Fruit fly (Drosophila melanogaster) whole organism, wandering third instar larva: Measurements from ENCODE around the gene SMSr.

ENCODE experiments used
- CG32264 ChIP-seq: fragments of 200-800 bp; sonication (Bioruptor generic); optimal IDR thresholded peaks from 2 replicates; lab custom pipeline; 2016; ENCODE audit warnings: missing biosample characterization, missing genetic modification characterization
- CrebA ChIP-seq: fragments of 200-800 bp; sonication (Bioruptor generic); optimal IDR thresholded peaks from 2 replicates; lab custom pipeline; 2016; ENCODE audit warnings: missing biosample characterization, mild to moderate bottlenecking, missing genetic modification characterization, borderline replicate concordance
- Dfd ChIP-seq: fragments of >200 bp; optimal IDR thresholded peaks from 2 replicates; lab custom pipeline; 2017; ENCODE audit warnings: missing biosample characterization, missing genetic modification characterization
- Dif ChIP-seq: fragments of 200-275, 200-300 bp; sonication (Bioruptor generic); optimal IDR thresholded peaks from 2 replicates; lab custom pipeline; 2018; ENCODE audit warnings: missing biosample characterization, missing genetic modification characterization; ENCODE audit not compliant: partially characterized antibody
- HLH106 ChIP-seq: fragments of 200-800 bp; optimal IDR thresholded peaks from 3 replicates; lab custom pipeline; 2019; ENCODE audit warnings: missing biosample characterization, mild to moderate bottlenecking, missing genetic modification characterization, moderate library complexity
- Hnf4 ChIP-seq: fragments of 200-800 bp; sonication (Bioruptor generic); optimal IDR thresholded peaks from 2 replicates; lab custom pipeline; 2016; ENCODE audit warnings: missing biosample characterization, mild to moderate bottlenecking, missing genetic modification characterization
- Hr78 ChIP-seq: fragments of >200 bp; optimal IDR thresholded peaks from 2 replicates; lab custom pipeline; 2017; ENCODE audit warnings: missing biosample characterization, missing genetic modification characterization
- Hr83 ChIP-seq: fragments of 200-300 bp; sonication (Bioruptor generic); optimal IDR thresholded peaks from 2 replicates; lab custom pipeline; 2016; ENCODE audit warnings: missing biosample characterization, mild to moderate bottlenecking, missing genetic modification characterization, moderate library complexity; ENCODE audit not compliant: poor library complexity, severe bottlenecking
- Jra ChIP-seq: sonication (Bioruptor generic); optimal IDR thresholded peaks from 2 replicates; lab custom pipeline; 2016; ENCODE audit warnings: missing biosample characterization, missing genetic modification characterization
- Mio ChIP-seq: sonication (Bioruptor generic); optimal IDR thresholded peaks from 2 replicates; lab custom pipeline; 2016; ENCODE audit warnings: missing biosample characterization, missing genetic modification characterization
- Myc ChIP-seq: fragments of >200 bp; optimal IDR thresholded peaks from 2 replicates; lab custom pipeline; 2017
- N ChIP-seq: fragments of >200 bp; optimal IDR thresholded peaks from 2 replicates; lab custom pipeline; 2018; ENCODE audit warnings: missing biosample characterization, missing external identifiers, missing genetic modification characterization
- OdsH ChIP-seq: fragments of 200-800 bp; sonication (Bioruptor generic); optimal IDR thresholded peaks from 2 replicates; lab custom pipeline; 2016; ENCODE audit warnings: missing biosample characterization, mild to moderate bottlenecking, missing genetic modification characterization
- Sp1 ChIP-seq: fragments of 200-800 bp; sonication (Bioruptor generic); optimal IDR thresholded peaks from 3 replicates; lab custom pipeline; 2019; ENCODE audit warnings: missing biosample characterization, mild to moderate bottlenecking, missing genetic modification characterization, moderate library complexity
- br ChIP-seq: fragments of 200-800 bp; sonication (Bioruptor generic); optimal IDR thresholded peaks from 2 replicates; lab custom pipeline; 2016; ENCODE audit warnings: missing biosample characterization, missing genetic modification characterization
- brk ChIP-seq: fragments of 200-800 bp; sonication (Bioruptor generic); optimal IDR thresholded peaks from 2 replicates; lab custom pipeline; 2016; ENCODE audit warnings: missing biosample characterization, mild to moderate bottlenecking, missing genetic modification characterization
- dl ChIP-seq, 2 experiments: fragments of 175-275, 200-275 bp in 1 of 2; fragments of 200-275 bp in 1 of 2; sonication (Bioruptor generic); optimal IDR thresholded peaks; lab custom pipeline; 2018; ENCODE audit warnings: mild to moderate bottlenecking in 2 of 2, missing biosample characterization in 2 of 2, missing genetic modification characterization in 2 of 2, moderate library complexity in 2 of 2; ENCODE audit not compliant: partially characterized antibody in 2 of 2, insufficient read depth in 1 of 2
- dmrt93B ChIP-seq: fragments of 200-800 bp; sonication (Bioruptor generic); optimal IDR thresholded peaks from 2 replicates; lab custom pipeline; 2018; ENCODE audit warnings: missing biosample characterization, mild to moderate bottlenecking, missing genetic modification characterization
- dsf ChIP-seq: sonication (Bioruptor generic); optimal IDR thresholded peaks from 2 replicates; lab custom pipeline; 2016; ENCODE audit warnings: missing biosample characterization, missing genetic modification characterization, borderline replicate concordance
- ey ChIP-seq: fragments of 200-800 bp; sonication (Bioruptor generic); optimal IDR thresholded peaks from 2 replicates; lab custom pipeline; 2016; ENCODE audit warnings: missing biosample characterization, missing genetic modification characterization
- foxo ChIP-seq, 2 experiments: fragments of 200-800 bp; sonication (Bioruptor generic); optimal IDR thresholded peaks; 2 replicates in 1 of 2; 3 replicates in 1 of 2; lab custom pipeline; 2016 to 2017; ENCODE audit warnings: missing biosample characterization in 2 of 2, missing genetic modification characterization in 2 of 2
- h ChIP-seq: fragments of 200-800 bp; sonication (Bioruptor generic); optimal IDR thresholded peaks from 3 replicates; lab custom pipeline; 2016; ENCODE audit warnings: missing biosample characterization, mild to moderate bottlenecking, missing genetic modification characterization
- jim ChIP-seq: fragments of 175-275, 200-325 bp; sonication (Bioruptor generic); optimal IDR thresholded peaks from 2 replicates; lab custom pipeline; 2016; ENCODE audit warnings: missing biosample characterization, mild to moderate bottlenecking, missing genetic modification characterization
- lola ChIP-seq: fragments of >200 bp; optimal IDR thresholded peaks from 2 replicates; lab custom pipeline; 2017; ENCODE audit warnings: missing biosample characterization, missing genetic modification characterization
- psq ChIP-seq: fragments of 200-800 bp; sonication (Bioruptor generic); optimal IDR thresholded peaks from 3 replicates; lab custom pipeline; 2017; ENCODE audit warnings: missing biosample characterization, mild to moderate bottlenecking, missing genetic modification characterization, moderate library complexity
- rgr ChIP-seq: fragments of 200-800 bp; sonication (Bioruptor generic); optimal IDR thresholded peaks from 3 replicates; lab custom pipeline; 2016; ENCODE audit warnings: missing biosample characterization, mild to moderate bottlenecking, missing genetic modification characterization
- sv ChIP-seq: fragments of 200-800 bp; sonication (Bioruptor generic); optimal IDR thresholded peaks from 3 replicates; lab custom pipeline; 2016; ENCODE audit warnings: missing biosample characterization, missing genetic modification characterization
- tai ChIP-seq: sonication (Bioruptor generic); optimal IDR thresholded peaks from 2 replicates; lab custom pipeline; 2016; ENCODE audit warnings: missing biosample characterization, missing genetic modification characterization
- usp ChIP-seq: fragments of >200 bp; optimal IDR thresholded peaks from 2 replicates; lab custom pipeline; 2017; ENCODE audit warnings: missing biosample characterization, missing genetic modification characterization
- woc ChIP-seq: sonication (Bioruptor generic); optimal IDR thresholded peaks from 2 replicates; lab custom pipeline; 2016; ENCODE audit warnings: missing biosample characterization, mild to moderate bottlenecking, missing genetic modification characterization

Gene SMSr

dm6 chr3L:7390442-7390841 is 9.2 kb upstream of the SMSr start, which contains the start of gene CG8563:
TSS of gene CG8563 (plus strand) at chr3L:7390742.
- TF ChIP-seq dsf (GFP tag; lab: Kevin White, UChicago) = no peak
- no peak for TF ChIP-seq Dif (GFP tag; lab: Kevin White, UChicago)
- no peak for TF ChIP-seq woc (GFP tag; lab: Kevin White, UChicago)
- TF ChIP-seq tai = no peak
- no peak for TF ChIP-seq Sp1 (GFP tag; lab: Kevin White, UChicago)
- no peak for TF ChIP-seq br (GFP tag; lab: Kevin White, UChicago)
- no peak for TF ChIP-seq Mio (GFP tag; lab: Kevin White, UChicago)
- TF ChIP-seq jim (GFP tag; lab: Kevin White, UChicago) = no peak
- no peak for TF ChIP-seq CrebA
- no peak for TF ChIP-seq usp (GFP tag; lab: Kevin White, UChicago)
- no peak for TF ChIP-seq Dfd (GFP tag; lab: Kevin White, UChicago)
- TF ChIP-seq psq (GFP tag; lab: Kevin White, UChicago) = no peak
- TF ChIP-seq dmrt93B (GFP tag; lab: Kevin White, UChicago) = no peak
- no peak for TF ChIP-seq Hr78 (GFP tag; lab: Kevin White, UChicago)
- TF ChIP-seq h (GFP tag; lab: Kevin White, UChicago) = no peak
- TF ChIP-seq foxo (GFP tag; optimal IDR thresholded peaks at IDR 0.05; lab: Kevin White, UChicago) = no peak
- no peak for TF ChIP-seq brk (GFP tag; lab: Kevin White, UChicago)
- no peak for TF ChIP-seq CG32264 (GFP tag; lab: Kevin White, UChicago)

DNA sequence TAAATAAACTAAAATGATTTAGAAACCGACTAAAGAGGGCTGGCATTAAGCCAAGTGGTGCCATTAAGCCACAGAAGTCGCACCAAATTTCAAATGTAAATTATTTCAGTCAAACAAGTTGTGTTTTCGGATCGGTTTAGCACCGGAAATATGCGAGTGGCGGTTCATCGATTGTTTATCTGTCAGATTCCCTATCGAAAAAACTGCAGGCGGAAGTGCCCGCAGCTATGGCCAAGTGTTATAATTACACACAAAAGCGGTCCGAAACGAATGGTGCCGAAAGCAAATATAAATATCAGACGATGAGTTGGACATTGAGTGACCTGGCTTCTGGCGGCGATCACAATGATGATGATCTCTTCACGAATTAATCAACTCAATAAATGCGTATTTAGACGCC is 8.7 kb upstream of the SMSr start:
- TF ChIP-seq Myc = no peak
- no peak for TF ChIP-seq h (GFP tag; lab: Kevin White, UChicago)
- no peak for TF ChIP-seq Sp1 (GFP tag; lab: Kevin White, UChicago)
- TF ChIP-seq Jra (GFP tag; lab: Kevin White, UChicago) = no peak

DNA sequence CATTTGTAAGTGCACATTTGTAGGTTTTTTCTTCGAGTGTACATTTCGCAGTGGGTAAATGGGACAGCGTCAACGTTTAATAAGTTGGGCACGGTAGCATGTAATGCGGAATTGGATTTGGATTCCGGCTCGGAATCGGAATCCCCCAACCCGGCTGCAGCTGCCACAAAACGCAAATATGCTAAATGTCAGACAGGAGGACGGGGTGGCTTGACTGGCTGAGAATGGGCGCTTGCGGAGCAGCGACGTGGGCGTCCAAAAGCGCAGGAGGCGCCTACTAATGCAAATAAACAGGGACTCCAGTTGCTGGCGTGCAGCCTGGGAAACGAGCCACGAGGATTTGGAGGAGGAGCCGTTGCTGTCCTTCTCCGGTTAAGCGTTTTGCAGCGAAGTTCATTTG is 6.5 kb upstream of the SMSr start, which contains the start of gene CG8564:
CG8564 (minus strand) TSS at position 101 of the 400 bp plus-strand sequence.
- TF ChIP-seq br (GFP tag; lab: Kevin White, UChicago) = no peak
- TF ChIP-seq Hnf4 (GFP tag; lab: Kevin White, UChicago) = no peak
- TF ChIP-seq HLH106 (tag; lab: Kevin White, UChicago) = no peak

- TF ChIP-seq woc (GFP tag; lab: Kevin White, UChicago) (no peak), h (GFP tag; lab: Kevin White, UChicago) (peak; percentile 9), Hr78 (GFP tag; lab: Kevin White, UChicago) (no peak), dsf (GFP tag; lab: Kevin White, UChicago) (no peak)
These were observed 879 bp downstream of the SMSr start for dm6 chr3L:7380395-7380794.

DNA sequence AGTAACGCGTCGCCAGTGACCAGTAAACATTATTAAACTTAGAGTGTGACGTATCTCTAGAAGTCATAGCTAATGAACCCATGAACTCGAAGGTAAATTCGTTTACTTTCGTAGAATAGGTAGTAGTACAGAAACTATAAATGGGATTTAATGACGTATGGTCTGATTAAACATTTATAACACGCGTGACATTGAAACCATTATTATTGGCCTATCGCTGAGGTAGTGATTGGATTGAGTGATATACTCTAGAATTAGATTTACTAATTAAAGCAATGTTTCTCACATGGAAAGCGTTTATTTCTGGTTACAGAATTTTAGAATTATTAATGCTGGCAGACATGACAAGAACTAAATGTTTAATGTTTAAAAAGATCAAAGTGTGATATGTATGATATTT is 4.4 kb downstream of the SMSr start:
- TF ChIP-seq lola (GFP tag; lab: Kevin White, UChicago) (no peak), h (GFP tag; lab: Kevin White, UChicago) (no peak), CrebA (no peak), tai (no peak), dl (GFP tag; optimal IDR thresholded peaks at IDR 0.05; lab: Kevin White, UChicago; ENCODE audit: insufficient read depth in 1 of 2, partially characterized antibody in 2 of 2) (no peak), jim (GFP tag; lab: Kevin White, UChicago) (no peak), N (GFP tag; lab: Kevin White, UChicago) (no peak), OdsH (GFP tag; lab: Kevin White, UChicago) (no peak), Myc (no peak), brk (GFP tag; lab: Kevin White, UChicago) (no peak), psq (GFP tag; lab: Kevin White, UChicago) (no peak), Hr83 (GFP tag; lab: Kevin White, UChicago) (no peak), Dif (GFP tag; lab: Kevin White, UChicago) (no peak), Sp1 (GFP tag; lab: Kevin White, UChicago) (no peak), woc (GFP tag; lab: Kevin White, UChicago) (no peak)

- TF ChIP-seq Jra (GFP tag; lab: Kevin White, UChicago) = no peak
- no peak for TF ChIP-seq CrebA
- TF ChIP-seq rgr = no peak
- no peak for TF ChIP-seq Dfd (GFP tag; lab: Kevin White, UChicago)
- peak; percentile 18 for TF ChIP-seq br (GFP tag; lab: Kevin White, UChicago)
- no peak for TF ChIP-seq sv (GFP tag; lab: Kevin White, UChicago)
- no peak for TF ChIP-seq ey
- peak; percentile 21 for TF ChIP-seq brk (GFP tag; lab: Kevin White, UChicago)
These were observed 5.1 kb downstream of the SMSr start for dm6 chr3L:7376151-7376550.
